Fruit fly (Drosophila melanogaster) whole organism: Measurements from ENCODE around the gene SrpRbeta.

Source experiments
- CG8478 ChIP-seq: fragments of >200 bp; optimal IDR thresholded peaks from 2 replicates; lab custom pipeline; 2018; ENCODE audit warnings: inconsistent platforms
- Dll ChIP-seq: fragments of >200 bp; optimal IDR thresholded peaks from 2 replicates; lab custom pipeline; 2017
- EcR ChIP-seq, 2 experiments: fragments of >200 bp; optimal IDR thresholded peaks; 2 replicates each; lab custom pipeline; 2017; ENCODE audit warnings: missing biosample characterization in 2 of 2, missing genetic modification characterization in 2 of 2, missing genetic modification reagents in 2 of 2
- pan ChIP-seq: fragments of >200 bp; optimal IDR thresholded peaks from 2 replicates; lab custom pipeline; 2017
- psq ChIP-seq: fragments of >200 bp; optimal IDR thresholded peaks from 2 replicates; lab custom pipeline; 2017
- usp ChIP-seq: fragments of >200 bp; optimal IDR thresholded peaks from 2 replicates; lab custom pipeline; 2017; ENCODE audit warnings: missing biosample characterization, missing genetic modification characterization, mixed read lengths

Gene SrpRbeta

dm6 chr3L:8669847-8670622 lies 50.0 kb downstream of the SrpRbeta start:
- no peak for TF ChIP-seq usp (GFP tag; lab: Kevin White, UChicago)
- TF ChIP-seq pan (lab: Kevin White, UChicago): no peak
- TF ChIP-seq psq (lab: Kevin White, UChicago): no peak
- no peak for TF ChIP-seq Dll
- no peak for TF ChIP-seq EcR (GFP tag; optimal IDR thresholded peaks at IDR 0.05; lab: Kevin White, UChicago)
- TF ChIP-seq CG8478 (lab: Kevin White, UChicago): no peak

DNA sequence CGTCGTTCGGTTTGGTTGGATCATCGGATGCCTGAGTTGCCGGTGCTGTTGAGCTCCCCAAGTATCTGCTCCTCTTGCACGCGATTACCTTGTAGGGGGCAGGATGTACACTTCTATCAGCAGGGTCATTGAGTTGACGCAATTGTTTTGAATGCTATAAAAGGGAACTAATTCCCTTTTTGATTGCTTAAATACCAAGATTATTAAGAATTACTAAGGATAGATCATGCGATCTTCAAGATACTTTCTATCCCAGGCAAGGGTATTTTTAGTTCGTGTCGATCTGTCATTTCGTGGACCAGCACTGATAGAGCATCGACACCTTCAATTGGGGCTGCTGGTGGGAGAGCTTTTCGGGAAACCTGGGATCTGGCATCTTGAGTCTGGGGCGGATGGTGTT lies 50.9 kb downstream of the SrpRbeta start:
- TF ChIP-seq psq (lab: Kevin White, UChicago) (no peak), usp (GFP tag; lab: Kevin White, UChicago) (no peak), Dll (no peak), pan (lab: Kevin White, UChicago) (peak; percentile 62), EcR (GFP tag; optimal IDR thresholded peaks at IDR 0.05; lab: Kevin White, UChicago) (peak in 1 of 2 experiments; percentile 47), CG8478 (lab: Kevin White, UChicago) (no peak)
